Fruit fly (Drosophila melanogaster): Measurements from ENCODE around the gene Rad17.

Rad17 gene

DNA sequence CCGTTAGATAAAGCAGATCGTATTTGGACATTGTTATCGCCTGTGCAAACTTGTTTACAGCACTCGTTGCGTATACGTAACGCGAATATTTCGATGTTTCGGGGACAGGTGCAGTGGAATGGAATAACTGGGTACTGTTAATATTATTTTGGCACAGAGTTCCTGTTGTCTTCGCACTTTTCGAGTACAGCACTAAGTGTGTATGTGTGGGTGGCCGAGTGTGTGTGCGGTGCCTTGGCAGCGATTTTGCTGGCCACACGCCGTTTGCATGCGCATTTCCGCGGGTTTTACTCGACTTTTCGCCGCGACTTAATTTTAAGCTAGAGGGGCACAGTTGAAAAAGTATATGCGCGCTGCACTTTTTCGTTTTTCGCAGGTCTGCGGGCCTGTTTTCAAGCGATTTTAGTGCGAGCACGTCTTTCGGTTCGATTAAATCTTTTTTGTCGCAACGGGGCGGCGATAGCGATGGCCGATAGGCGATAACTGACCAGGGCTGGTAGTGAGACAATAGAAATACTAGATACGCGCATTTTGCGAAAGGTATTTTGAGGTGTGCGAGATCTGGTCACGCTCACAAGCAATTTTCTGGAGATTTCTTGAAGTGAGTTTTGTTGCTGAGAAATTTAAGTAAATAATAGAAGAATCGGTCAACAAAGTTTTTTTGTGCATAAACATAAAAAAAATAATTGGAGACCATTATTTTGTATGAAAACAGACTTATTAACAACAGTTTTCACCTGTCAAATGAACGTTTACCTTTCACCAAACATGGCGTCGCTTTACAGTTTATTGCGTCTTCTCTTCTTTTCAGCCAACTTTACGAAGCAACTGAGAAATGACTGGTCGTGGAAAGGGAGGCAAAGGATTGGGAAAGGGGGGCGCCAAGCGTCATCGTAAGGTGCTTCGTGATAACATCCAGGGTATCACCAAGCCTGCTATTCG, 37.5 kb downstream of the Rad17 start, which contains the start of the genes put and His4r:
TSS of gene put (minus strand) at position 489 of the 942 bp plus-strand sequence.
TSS of gene His4r (plus strand) at position 541 of the 942 bp plus-strand sequence.
- TF ChIP-seq CG12605 (GFP tag; IDR thresholded peaks at IDR 0.05) (peak; percentile 8; the same call in 1 of the 2 replicates), rn (GFP tag; IDR thresholded peaks at IDR 0.05) (no peak), gl (tag; optimal IDR thresholded peaks at IDR 0.05) (no peak), CG14655 (GFP tag; optimal IDR thresholded peaks at IDR 0.05) (peak; percentile 15), CG4496 (GFP tag; IDR thresholded peaks at IDR 0.05) (0 out of 3 replicates have a peak, but pooled peaks have one; percentile 38), Ets98B (GFP tag; IDR thresholded peaks at IDR 0.05) (peak; percentile 9; the same call in 1 of the 2 replicates), EcR (GFP tag; optimal IDR thresholded peaks at IDR 0.05) (peak; percentile 11), Snoo (tag; optimal IDR thresholded peaks at IDR 0.05) (peak; percentile 26)

DNA sequence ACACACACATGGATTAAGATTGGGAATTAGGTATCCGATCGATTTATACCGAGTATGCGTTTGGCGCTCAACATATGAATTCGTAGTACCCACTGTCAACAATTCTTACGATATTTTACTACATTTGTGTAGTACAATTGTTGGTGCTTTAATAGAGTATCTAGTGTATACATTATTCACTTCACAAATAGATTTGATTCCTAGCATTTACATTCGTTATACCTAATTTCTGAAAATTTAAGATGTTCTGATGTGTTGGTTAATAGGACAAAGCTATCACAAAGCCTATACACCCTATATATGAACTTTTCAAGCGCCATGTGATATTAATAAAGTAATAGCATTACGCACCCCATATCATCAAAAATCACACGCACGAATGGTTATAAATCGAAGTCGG, 38.3 kb downstream of the Rad17 start:
- TF ChIP-seq CG32121 (GFP tag; IDR thresholded peaks at IDR 0.05), result peak; percentile 40; the same call in 1 of the 2 replicates
- TF ChIP-seq EcR (GFP tag; optimal IDR thresholded peaks at IDR 0.05), result no peak
- TF ChIP-seq CG8301 (tag; optimal IDR thresholded peaks at IDR 0.05), result peak; percentile 22
- TF ChIP-seq CG34367 (tag; optimal IDR thresholded peaks at IDR 0.05), result no peak
- no peak for TF ChIP-seq D1 (tag; optimal IDR thresholded peaks at IDR 0.05)
- peak; percentile 26 for TF ChIP-seq CG14655 (GFP tag; optimal IDR thresholded peaks at IDR 0.05)
- TF ChIP-seq rn (GFP tag; IDR thresholded peaks at IDR 0.05), result no peak
- TF ChIP-seq CG8159 (tag; optimal IDR thresholded peaks at IDR 0.05), result no peak

DNA sequence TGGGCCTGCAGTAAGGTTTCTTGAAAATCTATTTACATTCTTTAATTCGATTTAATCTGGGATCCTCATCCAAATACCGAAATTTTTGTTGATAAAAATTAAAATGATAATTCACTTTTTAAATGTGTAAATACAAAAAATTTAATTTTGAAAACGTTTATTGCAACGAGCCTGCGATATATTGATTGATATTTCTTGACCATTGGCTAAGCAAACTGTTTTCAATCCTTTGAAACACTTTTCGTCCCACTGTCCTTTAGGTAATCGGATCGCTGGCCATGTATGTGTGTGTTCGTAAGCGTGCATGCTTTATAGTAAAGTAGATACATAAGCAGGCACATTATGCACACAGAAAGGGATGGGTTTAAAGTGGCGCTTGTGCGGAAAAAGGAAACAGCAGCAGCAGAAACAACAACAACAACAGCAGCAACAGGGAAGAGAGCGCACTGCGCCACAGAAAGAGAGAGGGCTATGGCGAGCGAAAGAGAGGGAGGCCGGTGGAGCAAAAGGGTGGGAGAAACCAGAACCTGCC, 38.8 kb downstream of the Rad17 start:
- 0 out of 2 replicates have a peak, but pooled peaks have one; percentile 15 for TF ChIP-seq CG12605 (GFP tag; IDR thresholded peaks at IDR 0.05)
- peak; percentile 89 for TF ChIP-seq Pif1B (GFP tag; optimal IDR thresholded peaks at IDR 0.05)
- peak; percentile 88 for TF ChIP-seq CG8159 (tag; optimal IDR thresholded peaks at IDR 0.05)
- peak; percentile 69 for TF ChIP-seq CG13204 (GFP tag; optimal IDR thresholded peaks at IDR 0.05)
- peak; percentile 88 for TF ChIP-seq CG15710 (tag; optimal IDR thresholded peaks at IDR 0.05)
- TF ChIP-seq Snoo (tag; optimal IDR thresholded peaks at IDR 0.05), result peak; percentile 74
- peak; percentile 66 for TF ChIP-seq Ets98B (GFP tag; IDR thresholded peaks at IDR 0.05)
- peak; percentile 65 for TF ChIP-seq gl (tag; optimal IDR thresholded peaks at IDR 0.05)
- peak; percentile 84 for TF ChIP-seq CG8301 (tag; optimal IDR thresholded peaks at IDR 0.05)
- peak; percentile 74; the same call in 2 of the 3 replicates for TF ChIP-seq fd96Ca (GFP tag; IDR thresholded peaks at IDR 0.05)
- peak; percentile 83; the same call in 2 of the 3 replicates for TF ChIP-seq CG4496 (GFP tag; IDR thresholded peaks at IDR 0.05)
- peak; percentile 92 for TF ChIP-seq CG9948 (tag; optimal IDR thresholded peaks at IDR 0.05)
- TF ChIP-seq CG17806 (tag; optimal IDR thresholded peaks at IDR 0.05), result peak; percentile 85
- peak; percentile 92 for TF ChIP-seq D1 (tag; optimal IDR thresholded peaks at IDR 0.05)
- peak; percentile 84 for TF ChIP-seq Pif1A (GFP tag; optimal IDR thresholded peaks at IDR 0.05)
- TF ChIP-seq CG34367 (tag; optimal IDR thresholded peaks at IDR 0.05), result peak; percentile 90
- TF ChIP-seq EcR (GFP tag; optimal IDR thresholded peaks at IDR 0.05), result peak; percentile 52
- peak; percentile 34; the same call in 1 of the 2 replicates for TF ChIP-seq rn (GFP tag; IDR thresholded peaks at IDR 0.05)
- TF ChIP-seq CG10348 (GFP tag; IDR thresholded peaks at IDR 0.05), result peak; percentile 43; the same call in 1 of the 2 replicates
- TF ChIP-seq CG32121 (GFP tag; IDR thresholded peaks at IDR 0.05), result peak; percentile 81
- peak; percentile 90 for TF ChIP-seq CG14655 (GFP tag; optimal IDR thresholded peaks at IDR 0.05)

- no peak for TF ChIP-seq CG13204 (GFP tag; optimal IDR thresholded peaks at IDR 0.05)
- TF ChIP-seq CG34367 (tag; optimal IDR thresholded peaks at IDR 0.05), result peak; percentile 41
- no peak for TF ChIP-seq Ets98B (GFP tag; IDR thresholded peaks at IDR 0.05)
- TF ChIP-seq CG8301 (tag; optimal IDR thresholded peaks at IDR 0.05), result no peak
- no peak for TF ChIP-seq CG32121 (GFP tag; IDR thresholded peaks at IDR 0.05)
- TF ChIP-seq D1 (tag; optimal IDR thresholded peaks at IDR 0.05), result no peak
- TF ChIP-seq CG8159 (tag; optimal IDR thresholded peaks at IDR 0.05), result peak; percentile 46
- no peak for TF ChIP-seq rn (GFP tag; IDR thresholded peaks at IDR 0.05)
- no peak for TF ChIP-seq CG9948 (tag; optimal IDR thresholded peaks at IDR 0.05)
- peak; percentile 46 for TF ChIP-seq EcR (GFP tag; optimal IDR thresholded peaks at IDR 0.05)
- no peak for TF ChIP-seq Pif1A (GFP tag; optimal IDR thresholded peaks at IDR 0.05)
- TF ChIP-seq CG10348 (GFP tag; IDR thresholded peaks at IDR 0.05), result no peak
- TF ChIP-seq CG17806 (tag; optimal IDR thresholded peaks at IDR 0.05), result no peak
- TF ChIP-seq fd96Ca (GFP tag; IDR thresholded peaks at IDR 0.05), result no peak
- TF ChIP-seq gl (tag; optimal IDR thresholded peaks at IDR 0.05), result no peak
- no peak for TF ChIP-seq Pif1B (GFP tag; optimal IDR thresholded peaks at IDR 0.05)
- no peak for TF ChIP-seq CG14655 (GFP tag; optimal IDR thresholded peaks at IDR 0.05)
Observed at dm6 chr3R:14622571-14622970, 40.4 kb downstream of the Rad17 start.
